Worm (Caenorhabditis elegans) whole organism, L3 larva: ENCODE data around the gene T02H6.6.

Experiments used
- aly-2 ChIP-seq: fragments of 150-350 bp; optimal IDR thresholded peaks from 2 replicates; lab custom pipeline; 2014; ENCODE audit warnings: missing biosample characterization, missing genetic modification characterization
- egl-27 ChIP-seq: sonication (generic microtip); optimal IDR thresholded peaks from 4 replicates; lab custom pipeline; 2017; ENCODE audit warnings: missing biosample characterization, missing genetic modification reagents, missing genetic modification characterization
- fkh-10 ChIP-seq: sonication (generic microtip); optimal IDR thresholded peaks from 2 replicates; lab custom pipeline; 2017; ENCODE audit warnings: missing biosample characterization, missing genetic modification reagents, missing genetic modification characterization
- lin-39 ChIP-seq: fragments of 150-350 bp; optimal IDR thresholded peaks from 2 replicates; lab custom pipeline; 2018; ENCODE audit warnings: missing biosample characterization, missing genetic modification reagents, missing genetic modification characterization
- mdl-1 ChIP-seq: fragments of 150-350 bp; optimal IDR thresholded peaks from 2 replicates; lab custom pipeline; 2014; ENCODE audit warnings: missing biosample characterization, missing genetic modification characterization
- nhr-12 ChIP-seq: fragments of 150-350 bp; optimal IDR thresholded peaks from 2 replicates; lab custom pipeline; 2014; ENCODE audit warnings: missing biosample characterization, missing genetic modification characterization
- nhr-237 ChIP-seq: fragments of 150-350 bp; optimal IDR thresholded peaks from 2 replicates; lab custom pipeline; 2014; ENCODE audit warnings: missing biosample characterization, missing genetic modification characterization
- nhr-25 ChIP-seq: sonication (generic microtip); optimal IDR thresholded peaks from 2 replicates; lab custom pipeline; 2017; ENCODE audit warnings: missing biosample characterization, missing genetic modification characterization
- pha-4 ChIP-seq: fragments of 150-350 bp; optimal IDR thresholded peaks from 2 replicates; lab custom pipeline; 2014; ENCODE audit warnings: missing biosample characterization, missing genetic modification reagents, missing genetic modification characterization
- tbx-2 ChIP-seq: sonication (generic microtip); optimal IDR thresholded peaks from 2 replicates; lab custom pipeline; 2016; ENCODE audit warnings: mild to moderate bottlenecking, missing genetic modification characterization, missing compliant biosample characterization
- zag-1 ChIP-seq: fragments of 150-350 bp; optimal IDR thresholded peaks from 2 replicates; lab custom pipeline; 2014; ENCODE audit warnings: missing biosample characterization, missing genetic modification characterization

DNA sequence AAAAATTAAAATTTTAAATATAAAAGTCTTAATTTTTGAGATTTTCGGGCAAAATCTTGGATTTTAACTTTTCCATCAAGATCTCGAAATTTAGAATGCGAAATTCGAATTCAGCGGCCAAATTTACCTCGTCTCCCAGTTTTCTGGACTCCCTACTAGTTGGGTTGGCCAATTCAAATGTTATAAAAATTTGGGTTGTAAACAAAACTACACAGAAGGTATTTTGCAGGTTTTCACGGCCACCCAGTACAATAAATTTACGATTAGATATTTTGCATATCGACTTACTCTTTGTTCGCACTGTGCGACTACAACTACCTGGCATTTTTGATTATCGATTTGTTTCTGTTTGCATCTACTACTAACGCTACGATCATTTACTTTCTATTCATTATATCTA is 1.2 kb downstream of the T02H6.6 start, which contains the start of gene T02H6.5:
- TF ChIP-seq egl-27 = no peak
- no peak for TF ChIP-seq pha-4 (tag; lab: Kevin White, UChicago)
- no peak for TF ChIP-seq nhr-237 (tag; lab: Kevin White, UChicago)
- TF ChIP-seq tbx-2 (tag; lab: Kevin White, UChicago) = no peak
- no peak for TF ChIP-seq mdl-1 (tag; lab: Kevin White, UChicago)
- TF ChIP-seq fkh-10 (GFP tag; lab: Kevin White, UChicago) = no peak
- no peak for TF ChIP-seq lin-39
- no peak for TF ChIP-seq nhr-12 (tag; lab: Kevin White, UChicago)
- TF ChIP-seq aly-2 (tag; lab: Kevin White, UChicago) = no peak
- no peak for TF ChIP-seq nhr-25
- TF ChIP-seq zag-1 (tag; lab: Kevin White, UChicago) = no peak
